Fruit fly (Drosophila melanogaster) whole organism, prepupa: Measurements from ENCODE around the gene orion.

Source experiments
- CG8119 ChIP-seq: fragments of 200-800 bp; sonication (Bioruptor generic); IDR thresholded peaks from 3 replicates; pipeline ENCODE4 v1.3.6; 2022; ENCODE audit warnings: missing biosample characterization, missing genetic modification characterization
- Sox102F ChIP-seq: fragments of 200-800 bp; sonication (Bioruptor generic); optimal IDR thresholded peaks from 2 replicates; lab custom pipeline; 2016; ENCODE audit warnings: missing biosample characterization, mild to moderate bottlenecking, missing genetic modification characterization
- topi ChIP-seq: fragments of 200-800 bp; sonication (Bioruptor generic); optimal IDR thresholded peaks from 3 replicates; lab custom pipeline; 2016; ENCODE audit warnings: missing biosample characterization, missing genetic modification characterization

- TF ChIP-seq CG8119 (peak; percentile 57), topi (GFP tag; lab: Kevin White, UChicago) (no peak), Sox102F (GFP tag; lab: Kevin White, UChicago) (no peak)
These were observed 34.1 kb upstream of the orion start for dm6 chrX:7980786-7981185.
